Worm (Caenorhabditis elegans) whole organism, L1 larva: ENCODE measurements around the gene clec-50.
A peak's percentile ranks its signal among the peaks of the same experiment; 100 is the strongest.

ENCODE experiments used
- C34B4.2 ChIP-seq: sonication (generic microtip); optimal IDR thresholded peaks from 2 replicates; lab custom pipeline; 2017; ENCODE audit warnings: mild to moderate bottlenecking, missing genetic modification characterization, missing compliant biosample characterization
- F16B12.6 ChIP-seq: fragments of 150-350 bp; optimal IDR thresholded peaks from 2 replicates; lab custom pipeline; 2014; ENCODE audit warnings: missing biosample characterization, missing genetic modification characterization
- ceh-63 ChIP-seq: fragments of 200-800 bp; sonication (Bioruptor generic); optimal IDR thresholded peaks from 2 replicates; lab custom pipeline; 2018; ENCODE audit warnings: mild to moderate bottlenecking, missing genetic modification characterization, missing compliant biosample characterization
- ceh-82 ChIP-seq, 3 experiments: fragments of 150-350 bp in 1 of 3; sonication (generic microtip) in 2 of 3; optimal IDR thresholded peaks; 2 replicates each; lab custom pipeline; 2014 to 2017; ENCODE audit warnings: missing biosample characterization in 3 of 3, missing genetic modification characterization in 3 of 3
- ceh-88 ChIP-seq: fragments of 200-800 bp; sonication (Bioruptor generic); IDR thresholded peaks from 2 replicates; pipeline ENCODE4 v1.3.6; 2022; ENCODE audit warnings: missing genetic modification characterization, missing compliant biosample characterization
- dsc-1 ChIP-seq: sonication (generic microtip); optimal IDR thresholded peaks from 2 replicates; lab custom pipeline; 2016; ENCODE audit warnings: mild to moderate bottlenecking, missing genetic modification characterization, missing compliant biosample characterization
- efl-1 ChIP-seq, 4 experiments: fragments of 150-350 bp; optimal IDR thresholded peaks in 3 of 4; peaks in 1 of 4; 1 replicate in 1 of 4; 2 replicates in 3 of 4; lab custom pipeline; 2014; ENCODE audit warnings: missing biosample characterization in 2 of 4, missing genetic modification characterization in 2 of 4, missing genetic modification reagents in 2 of 4
- elt-3 ChIP-seq, 6 experiments: fragments of 150-350 bp in 1 of 6; sonication (generic microtip); optimal IDR thresholded peaks; 2 replicates each; lab custom pipeline; 2017 to 2018; ENCODE audit warnings: missing biosample characterization in 6 of 6, missing genetic modification characterization in 6 of 6, inconsistent platforms in 1 of 6
- fkh-10 ChIP-seq: sonication (generic microtip); optimal IDR thresholded peaks from 2 replicates; lab custom pipeline; 2017; ENCODE audit warnings: missing biosample characterization, missing genetic modification reagents, missing genetic modification characterization
- fkh-8 ChIP-seq: sonication (generic microtip); optimal IDR thresholded peaks from 2 replicates; lab custom pipeline; 2016; ENCODE audit warnings: mild to moderate bottlenecking, missing genetic modification characterization, missing compliant biosample characterization
- hlh-17 ChIP-seq: fragments of 200-800 bp; sonication (Bioruptor generic); optimal IDR thresholded peaks from 2 replicates; lab custom pipeline; 2018; ENCODE audit warnings: missing genetic modification characterization, mild to moderate bottlenecking, missing compliant biosample characterization, moderate library complexity, borderline replicate concordance
- lin-13 ChIP-seq: fragments of 150-350 bp; optimal IDR thresholded peaks from 2 replicates; lab custom pipeline; 2014; ENCODE audit warnings: missing biosample characterization, missing genetic modification reagents, missing genetic modification characterization
- lin-14 ChIP-seq: fragments of 200-800 bp; sonication (Bioruptor generic); optimal IDR thresholded peaks from 2 replicates; lab custom pipeline; 2018; ENCODE audit warnings: mild to moderate bottlenecking, missing genetic modification characterization, moderate library complexity, missing compliant biosample characterization
- lin-15B ChIP-seq: fragments of 150-350 bp; sonication (generic microtip); optimal IDR thresholded peaks from 3 replicates; lab custom pipeline; 2014; ENCODE audit warnings: missing biosample characterization, missing genetic modification characterization
- lin-35 ChIP-seq, 2 experiments: fragments of 150-350 bp; optimal IDR thresholded peaks; 2 replicates each; lab custom pipeline; 2014; ENCODE audit warnings: missing biosample characterization in 2 of 2, missing genetic modification characterization in 2 of 2, missing genetic modification reagents in 2 of 2
- lin-39 ChIP-seq: fragments of 150-350 bp; optimal IDR thresholded peaks from 2 replicates; lab custom pipeline; 2014; ENCODE audit warnings: missing biosample characterization, missing genetic modification reagents, missing genetic modification characterization
- lir-3 ChIP-seq: sonication (generic microtip); optimal IDR thresholded peaks from 2 replicates; lab custom pipeline; 2016; ENCODE audit warnings: mild to moderate bottlenecking, missing genetic modification characterization, moderate library complexity, missing compliant biosample characterization; ENCODE audit not compliant: poor library complexity
- lsy-2 ChIP-seq, 2 experiments: fragments of 150-350 bp; optimal IDR thresholded peaks; 2 replicates each; lab custom pipeline; 2014; ENCODE audit warnings: missing biosample characterization in 2 of 2, missing genetic modification characterization in 2 of 2
- mdl-1 ChIP-seq, 2 experiments: fragments of 150-350 bp; optimal IDR thresholded peaks; 2 replicates each; lab custom pipeline; 2014 to 2017; ENCODE audit warnings: missing biosample characterization in 2 of 2, missing genetic modification characterization in 2 of 2, inconsistent platforms in 1 of 2
- mef-2 ChIP-seq: fragments of 150-350 bp; optimal IDR thresholded peaks from 2 replicates; lab custom pipeline; 2014; ENCODE audit warnings: missing biosample characterization, missing genetic modification characterization
- mep-1 ChIP-seq: fragments of 150-350 bp; optimal IDR thresholded peaks from 2 replicates; lab custom pipeline; 2014; ENCODE audit warnings: missing biosample characterization, missing genetic modification characterization
- nhr-19 ChIP-seq: fragments of 200-800 bp; sonication (Bioruptor generic); conservative IDR thresholded peaks from 2 replicates; pipeline ENCODE4 v1.3.6; 2022; ENCODE audit warnings: missing genetic modification characterization, missing compliant biosample characterization
- nhr-71 ChIP-seq: sonication (generic microtip); optimal IDR thresholded peaks from 2 replicates; lab custom pipeline; 2016; ENCODE audit warnings: mild to moderate bottlenecking, missing genetic modification characterization, moderate library complexity, missing compliant biosample characterization
- nhr-76 ChIP-seq: sonication (generic microtip); optimal IDR thresholded peaks from 2 replicates; lab custom pipeline; 2017; ENCODE audit warnings: missing biosample characterization, missing genetic modification characterization
- nhr-84 ChIP-seq: sonication (generic microtip); optimal IDR thresholded peaks from 2 replicates; lab custom pipeline; 2017; ENCODE audit warnings: missing biosample characterization, missing genetic modification characterization
- nhr-85 ChIP-seq: sonication (generic microtip); peaks from one replicate; lab custom pipeline; 2016; ENCODE audit warnings: missing genetic modification characterization, inconsistent platforms, missing compliant biosample characterization
- pqm-1 ChIP-seq: sonication (generic microtip); optimal IDR thresholded peaks from 3 replicates; lab custom pipeline; 2017; ENCODE audit warnings: missing biosample characterization, missing genetic modification characterization
- rnt-1 ChIP-seq: sonication (generic microtip); optimal IDR thresholded peaks from 2 replicates; lab custom pipeline; 2016; ENCODE audit warnings: mild to moderate bottlenecking, missing genetic modification characterization, moderate library complexity, missing compliant biosample characterization
- snpc-4 ChIP-seq: fragments of 150-350 bp; optimal IDR thresholded peaks from 2 replicates; lab custom pipeline; 2014; ENCODE audit warnings: missing biosample characterization, missing genetic modification characterization
- snu-23 ChIP-seq: sonication (generic microtip); optimal IDR thresholded peaks from 2 replicates; lab custom pipeline; 2016; ENCODE audit warnings: missing genetic modification characterization, missing compliant biosample characterization
- sptf-1 ChIP-seq: fragments of 150-350 bp; optimal IDR thresholded peaks from 2 replicates; lab custom pipeline; 2014; ENCODE audit warnings: missing biosample characterization, missing genetic modification characterization
- swsn-7 ChIP-seq: sonication (generic microtip); optimal IDR thresholded peaks from 2 replicates; lab custom pipeline; 2016; ENCODE audit warnings: missing genetic modification characterization, missing compliant biosample characterization
- tbx-2 ChIP-seq: sonication (generic microtip); optimal IDR thresholded peaks from 2 replicates; lab custom pipeline; 2016; ENCODE audit warnings: missing genetic modification characterization, missing compliant biosample characterization
- tlp-1 ChIP-seq: fragments of 150-350 bp; optimal IDR thresholded peaks from 2 replicates; lab custom pipeline; 2014; ENCODE audit warnings: missing biosample characterization, missing genetic modification characterization
- unc-130 ChIP-seq: fragments of 150-350 bp; optimal IDR thresholded peaks from 2 replicates; lab custom pipeline; 2017; ENCODE audit warnings: missing biosample characterization, missing genetic modification characterization, inconsistent platforms
- unc-30 ChIP-seq: sonication (generic microtip); optimal IDR thresholded peaks from 2 replicates; lab custom pipeline; 2017; ENCODE audit warnings: missing biosample characterization, missing genetic modification characterization
- unc-62 ChIP-seq: fragments of 150-350 bp; optimal IDR thresholded peaks from 2 replicates; lab custom pipeline; 2014; ENCODE audit warnings: missing biosample characterization, missing genetic modification reagents, missing genetic modification characterization
- unc-86 ChIP-seq: sonication (generic microtip); optimal IDR thresholded peaks from 2 replicates; lab custom pipeline; 2016; ENCODE audit warnings: missing genetic modification characterization, missing compliant biosample characterization
- unc-98 ChIP-seq: fragments of 200-800 bp; sonication (Bioruptor generic); IDR thresholded peaks from 2 replicates; pipeline ENCODE4 v1.3.6; 2022; ENCODE audit warnings: missing genetic modification characterization, missing compliant biosample characterization
- xbp-1 ChIP-seq: sonication (generic microtip); optimal IDR thresholded peaks from 2 replicates; lab custom pipeline; 2016; ENCODE audit warnings: missing genetic modification characterization, missing compliant biosample characterization

clec-50 gene

DNA sequence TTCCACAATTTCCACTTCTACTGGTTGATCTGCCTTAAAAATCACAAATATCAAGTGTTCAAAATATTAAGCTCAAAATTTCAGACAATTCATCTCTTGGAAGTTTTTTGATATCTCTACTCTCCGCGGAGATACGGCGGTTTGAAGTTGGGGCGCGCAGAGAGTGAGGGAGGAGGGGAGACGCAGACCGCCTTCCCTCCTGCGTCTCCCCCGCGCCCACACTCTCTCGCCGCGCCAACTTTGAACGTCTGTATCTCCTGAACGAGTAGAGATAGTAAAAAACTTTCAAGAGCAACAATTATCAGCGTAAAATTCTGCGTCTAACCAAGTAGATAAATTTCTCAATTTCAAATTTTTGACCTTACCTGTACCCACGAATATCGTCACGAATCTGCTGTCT is 27.2 kb downstream of the clec-50 start:
- no peak for TF ChIP-seq nhr-71
- TF ChIP-seq xbp-1 (tag; lab: Kevin White, UChicago) = no peak
- TF ChIP-seq nhr-84 (tag; lab: Kevin White, UChicago) = no peak
- no peak for TF ChIP-seq hlh-17 (GFP tag; lab: Kevin White, UChicago)

DNA sequence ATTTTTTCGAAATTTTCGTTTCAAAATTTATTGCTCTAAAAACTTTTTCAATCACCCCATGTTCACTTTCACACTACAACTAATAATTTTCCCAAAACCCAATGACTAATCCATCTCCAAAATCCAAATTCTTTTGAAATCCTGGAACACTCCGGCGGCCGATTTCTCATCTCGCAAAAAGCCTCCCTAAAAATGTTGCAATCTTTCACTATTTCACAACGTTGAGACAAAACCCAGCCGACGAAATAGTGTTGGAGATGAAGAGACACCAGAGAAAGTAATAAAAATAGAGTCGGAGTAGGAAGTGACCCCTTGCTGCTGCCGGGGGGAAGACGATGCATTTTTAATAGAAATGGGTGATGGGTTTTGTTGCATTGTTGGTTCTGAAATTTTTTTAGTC is 30.6 kb downstream of the clec-50 start:
- TF ChIP-seq pqm-1 (tag; lab: Kevin White, UChicago) (no peak), ceh-82 (tag; optimal IDR thresholded peaks at IDR 0.05; lab: Kevin White, UChicago) (peak in 2 of 3 experiments; percentile 3 to 4), nhr-85 (tag; lab: Kevin White, UChicago) (peak; percentile 31), fkh-8 (tag; lab: Kevin White, UChicago) (no peak), unc-86 (tag; lab: Kevin White, UChicago) (peak; percentile 19), fkh-10 (GFP tag; lab: Kevin White, UChicago) (no peak), rnt-1 (tag; lab: Kevin White, UChicago) (peak; percentile 40), snu-23 (GFP tag; lab: Kevin White, UChicago) (no peak)

- TF ChIP-seq mep-1 (tag; lab: Kevin White, UChicago) (no peak), swsn-7 (tag; lab: Kevin White, UChicago) (peak; percentile 4), ceh-82 (tag; optimal IDR thresholded peaks at IDR 0.05; lab: Kevin White, UChicago) (peak in 1 of 3 experiments; percentile 14), tbx-2 (tag; lab: Kevin White, UChicago) (peak; percentile 1), lin-35 (GFP tag; optimal IDR thresholded peaks at IDR 0.05; lab: Kevin White, UChicago) (peak in 1 of 2 experiments; percentile 10), dsc-1 (tag; lab: Kevin White, UChicago) (peak; percentile 43), mdl-1 (tag; optimal IDR thresholded peaks at IDR 0.05; lab: Kevin White, UChicago) (peak in 1 of 2 experiments; percentile 14), unc-130 (tag; lab: Kevin White, UChicago) (peak; percentile 5), lsy-2 (tag; optimal IDR thresholded peaks at IDR 0.05; lab: Kevin White, UChicago) (peak in 1 of 2 experiments; percentile 36), rnt-1 (tag; lab: Kevin White, UChicago) (peak; percentile 49), nhr-19 (GFP tag; lab: Robert Waterston, UW) (peak; percentile 43), nhr-76 (tag; lab: Kevin White, UChicago) (no peak), elt-3 (tag; optimal IDR thresholded peaks at IDR 0.05; lab: Kevin White, UChicago) (no peak), efl-1 (optimal IDR thresholded peaks at IDR 0.05; lab: Kevin White, UChicago) (no peak), efl-1 (GFP tag; optimal IDR thresholded peaks at IDR 0.05 in 1 of 2; lab: Kevin White, UChicago) (peak in 1 of 2 experiments; percentile 92)
These were observed 32.3 kb downstream of the clec-50 start for ce11 chrV:19722881-19723280.

- no peak for TF ChIP-seq sptf-1 (tag; lab: Kevin White, UChicago)
- no peak for TF ChIP-seq lin-35 (GFP tag; optimal IDR thresholded peaks at IDR 0.05; lab: Kevin White, UChicago)
These were observed 35.9 kb downstream of the clec-50 start, which contains the start of gene Y116F11A.6 for ce11 chrV:19719253-19719652. Gene Y116F11A.6, plus strand, starts transcription at chrV:19719553.

ce11 chrV:19718660-19719059 is 36.5 kb downstream of the clec-50 start:
- TF ChIP-seq unc-130 (tag; lab: Kevin White, UChicago) = no peak

DNA sequence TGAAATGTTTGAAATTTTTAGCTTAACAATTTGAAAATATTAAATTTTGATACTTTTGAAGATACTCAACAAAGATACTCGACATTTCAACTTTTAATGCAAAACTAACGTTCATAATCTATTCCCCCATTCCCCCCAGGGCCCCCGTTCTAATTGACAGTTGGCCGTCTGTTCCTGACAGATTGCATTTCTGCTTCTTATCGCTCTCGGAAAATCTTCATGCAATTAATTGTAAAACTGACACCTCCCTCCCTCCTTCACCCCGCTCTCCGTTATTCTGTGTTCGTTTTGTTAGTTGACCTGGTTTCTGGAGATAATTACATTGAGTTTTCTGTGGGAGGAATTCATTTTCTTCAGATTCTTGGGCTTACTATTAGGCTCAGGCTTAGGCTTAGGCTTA is 37.2 kb downstream of the clec-50 start:
- no peak for TF ChIP-seq unc-98 (GFP tag; lab: Robert Waterston, UW)
- TF ChIP-seq snpc-4 (tag; lab: Kevin White, UChicago) = no peak
- no peak for TF ChIP-seq unc-30 (tag; lab: Kevin White, UChicago)
- TF ChIP-seq nhr-84 (tag; lab: Kevin White, UChicago) = no peak
- no peak for TF ChIP-seq lin-13
- no peak for TF ChIP-seq unc-62 (GFP tag; lab: Kevin White, UChicago)
- TF ChIP-seq C34B4.2 (tag; lab: Kevin White, UChicago) = no peak
- no peak for TF ChIP-seq tlp-1 (tag; lab: Kevin White, UChicago)
- no peak for TF ChIP-seq F16B12.6 (tag; lab: Kevin White, UChicago)
- no peak for TF ChIP-seq fkh-10 (GFP tag; lab: Kevin White, UChicago)
- no peak for TF ChIP-seq mef-2
- TF ChIP-seq unc-86 (tag; lab: Kevin White, UChicago) = no peak
- no peak for TF ChIP-seq lin-39
- TF ChIP-seq lin-14 (GFP tag; lab: Kevin White, UChicago) = no peak
- TF ChIP-seq lir-3 = no peak
- TF ChIP-seq sptf-1 (tag; lab: Kevin White, UChicago) = no peak
- no peak for TF ChIP-seq ceh-63 (GFP tag; lab: Kevin White, UChicago)
- no peak for TF ChIP-seq lin-15B (tag; lab: Kevin White, UChicago)
- no peak for TF ChIP-seq ceh-88
- TF ChIP-seq, all 84 proteins: peak for 0
